In the genomic region with DNA sequence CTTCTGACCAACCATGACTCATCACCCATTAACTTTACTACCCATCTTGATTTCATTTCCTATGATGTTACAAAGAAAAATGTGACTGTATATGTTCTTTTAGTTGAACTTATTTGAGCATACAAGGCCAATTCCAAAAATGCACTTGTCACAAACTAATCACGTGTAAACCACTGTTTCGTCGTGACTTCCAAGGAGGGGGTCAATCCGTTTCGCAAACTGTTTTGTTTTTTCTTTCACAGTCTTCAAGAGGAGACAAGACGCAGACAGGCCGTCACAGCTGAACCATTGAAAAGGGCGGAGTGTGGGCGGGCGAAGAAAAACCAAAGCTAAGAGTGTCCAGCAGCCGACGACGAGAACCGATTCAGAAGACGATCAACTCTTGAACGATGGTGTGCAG, we compare ENCODE assay signal across 5 worm cellular contexts.
TF ChIP-seq lines count a peak whose summit lies in the region.

Gene C39E9.8 (plus strand): TSS at position 328 of the 400 bp plus-strand sequence.

TF ChIP-seq in whole organism, L1 larva, 84 proteins besides CTCF, POLR2A, EP300 and RAD21:
- TF ChIP-seq nhr-85 (tag; lab: Kevin White, UChicago), result peak; percentile 89
- peak in 1 of 2 experiments; percentile 18 for TF ChIP-seq mdl-1 (tag; optimal IDR thresholded peaks at IDR 0.05; lab: Kevin White, UChicago)
- peak; percentile 35 for TF ChIP-seq nhr-19 (GFP tag; conservative IDR thresholded peaks at IDR 0.05; lab: Robert Waterston, UW)
- TF ChIP-seq aha-1 (tag; optimal IDR thresholded peaks at IDR 0.05; lab: Kevin White, UChicago), result no peak
- no peak for TF ChIP-seq vab-15 (tag; optimal IDR thresholded peaks at IDR 0.05; lab: Kevin White, UChicago)
- no peak for TF ChIP-seq pax-3 (tag; optimal IDR thresholded peaks at IDR 0.05; lab: Kevin White, UChicago)
- no peak for TF ChIP-seq nhr-237 (tag; optimal IDR thresholded peaks at IDR 0.05; lab: Kevin White, UChicago)
- peak; percentile 23; the same call in 1 of the 2 replicates for TF ChIP-seq grh-1 (GFP tag; IDR thresholded peaks at IDR 0.05; lab: Robert Waterston, UW)
- TF ChIP-seq nhr-71 (tag; optimal IDR thresholded peaks at IDR 0.05; lab: Kevin White, UChicago), result peak; percentile 62
- TF ChIP-seq snu-23 (GFP tag; optimal IDR thresholded peaks at IDR 0.05; lab: Kevin White, UChicago), result peak; percentile 25
- peak; percentile 5 for TF ChIP-seq blmp-1 (tag; optimal IDR thresholded peaks at IDR 0.05; lab: Kevin White, UChicago)
- TF ChIP-seq lin-35 (GFP tag; optimal IDR thresholded peaks at IDR 0.05; lab: Kevin White, UChicago), result peak in 1 of 2 experiments; percentile 63
- peak; percentile 60 for TF ChIP-seq nhr-20 (tag; optimal IDR thresholded peaks at IDR 0.05; lab: Kevin White, UChicago)
- peak; percentile 43 for TF ChIP-seq nhr-90 (tag; optimal IDR thresholded peaks at IDR 0.05; lab: Kevin White, UChicago; ENCODE audit: poor library complexity)
- TF ChIP-seq elt-3 (tag; optimal IDR thresholded peaks at IDR 0.05; lab: Kevin White, UChicago), result peak in 1 of 6 experiments; percentile 43
- TF ChIP-seq lin-14 (GFP tag; optimal IDR thresholded peaks at IDR 0.05; lab: Kevin White, UChicago), result peak; percentile 70
- TF ChIP-seq jun-1 (tag; optimal IDR thresholded peaks at IDR 0.05; lab: Kevin White, UChicago), result peak; percentile 24

TF ChIP-seq in whole organism, L2 larva, 48 proteins besides CTCF, POLR2A, EP300 and RAD21 (continues in another document):
- no peak for TF ChIP-seq gmeb-1 (tag; optimal IDR thresholded peaks at IDR 0.05; lab: Kevin White, UChicago)
- TF ChIP-seq ZK546.5 (tag; optimal IDR thresholded peaks at IDR 0.05; lab: Kevin White, UChicago), result no peak
- TF ChIP-seq nhr-6 (tag; optimal IDR thresholded peaks at IDR 0.05; lab: Kevin White, UChicago), result peak; percentile 14
- no peak for TF ChIP-seq nhr-237 (tag; optimal IDR thresholded peaks at IDR 0.05; lab: Kevin White, UChicago)
- TF ChIP-seq nhr-21 (tag; optimal IDR thresholded peaks at IDR 0.05; lab: Kevin White, UChicago), result peak; percentile 52
- TF ChIP-seq ceh-16 (tag; optimal IDR thresholded peaks at IDR 0.05; lab: Kevin White, UChicago), result no peak
- peak; percentile 74 for TF ChIP-seq sma-9 (GFP tag; optimal IDR thresholded peaks at IDR 0.05; lab: Kevin White, UChicago)
- peak; percentile 1 for TF ChIP-seq sma-9 (tag; optimal IDR thresholded peaks at IDR 0.05; lab: Kevin White, UChicago)
- no peak for TF ChIP-seq zag-1 (tag; optimal IDR thresholded peaks at IDR 0.05; lab: Kevin White, UChicago)
- no peak for TF ChIP-seq elt-3 (tag; optimal IDR thresholded peaks at IDR 0.05; lab: Kevin White, UChicago)
- peak; percentile 48 for TF ChIP-seq blmp-1 (tag; optimal IDR thresholded peaks at IDR 0.05; lab: Kevin White, UChicago; ENCODE audit: insufficient read depth)
- TF ChIP-seq fos-1 (tag; optimal IDR thresholded peaks at IDR 0.05; lab: Kevin White, UChicago), result peak; percentile 41
- TF ChIP-seq sem-4 (tag; optimal IDR thresholded peaks at IDR 0.05; lab: Kevin White, UChicago), result no peak
- no peak for TF ChIP-seq mdl-1 (tag; optimal IDR thresholded peaks at IDR 0.05; lab: Kevin White, UChicago)
- TF ChIP-seq egl-27 (tag; optimal IDR thresholded peaks at IDR 0.05; lab: Kevin White, UChicago), result peak; percentile 13
- TF ChIP-seq skn-1 (tag; optimal IDR thresholded peaks at IDR 0.05; lab: Kevin White, UChicago), result no peak
- TF ChIP-seq alr-1 (tag; optimal IDR thresholded peaks at IDR 0.05; lab: Kevin White, UChicago), result no peak
- no peak for TF ChIP-seq unc-62 (GFP tag; optimal IDR thresholded peaks at IDR 0.05; lab: Kevin White, UChicago)

TF ChIP-seq in whole organism, L3 larva, 47 proteins besides CTCF, POLR2A, EP300 and RAD21:
- TF ChIP-seq fos-1 (tag; optimal IDR thresholded peaks at IDR 0.05; lab: Kevin White, UChicago), result no peak
- no peak for TF ChIP-seq ceh-82 (tag; optimal IDR thresholded peaks at IDR 0.05; lab: Kevin White, UChicago)
- no peak for TF ChIP-seq nhr-67 (tag; optimal IDR thresholded peaks at IDR 0.05; lab: Kevin White, UChicago)
- peak; percentile 77 for TF ChIP-seq nhr-43 (tag; optimal IDR thresholded peaks at IDR 0.05; lab: Kevin White, UChicago; ENCODE audit: poor library complexity, severe bottlenecking)
- TF ChIP-seq nhr-25 (tag; optimal IDR thresholded peaks at IDR 0.05; lab: Kevin White, UChicago), result peak; percentile 79
- no peak for TF ChIP-seq nhr-237 (tag; optimal IDR thresholded peaks at IDR 0.05; lab: Kevin White, UChicago)
- no peak for TF ChIP-seq nhr-12 (tag; optimal IDR thresholded peaks at IDR 0.05; lab: Kevin White, UChicago)
- no peak for TF ChIP-seq sea-2 (GFP tag; optimal IDR thresholded peaks at IDR 0.05; lab: Kevin White, UChicago)
- TF ChIP-seq aly-2 (tag; optimal IDR thresholded peaks at IDR 0.05; lab: Kevin White, UChicago), result no peak
- peak; percentile 47 for TF ChIP-seq nhr-23 (tag; optimal IDR thresholded peaks at IDR 0.05; lab: Kevin White, UChicago)
- TF ChIP-seq R02D3.7 (tag; optimal IDR thresholded peaks at IDR 0.05; lab: Kevin White, UChicago), result no peak
TF ChIP-seq in whole organism, L3 larva: peak in this region for 3.

TF ChIP-seq in whole organism, L4 larva, 104 proteins besides CTCF, POLR2A, EP300 and RAD21:
- TF ChIP-seq dve-1 (tag; optimal IDR thresholded peaks at IDR 0.05; lab: Kevin White, UChicago; ENCODE audit: insufficient read depth) (peak; percentile 21), mxl-3 (GFP tag; optimal IDR thresholded peaks at IDR 0.05; lab: Kevin White, UChicago) (peak; percentile 60), nhr-28 (tag; optimal IDR thresholded peaks at IDR 0.05; lab: Kevin White, UChicago) (peak; percentile 76), cey-2 (tag; optimal IDR thresholded peaks at IDR 0.05; lab: Kevin White, UChicago; ENCODE audit: borderline replicate concordance, insufficient read depth) (peak; percentile 80), nhr-102 (tag; optimal IDR thresholded peaks at IDR 0.05; lab: Kevin White, UChicago) (no peak), daf-19 (GFP tag; conservative IDR thresholded peaks at IDR 0.05; lab: Robert Waterston, UW) (no peak), hlh-11 (tag; optimal IDR thresholded peaks at IDR 0.05; lab: Kevin White, UChicago) (peak; percentile 67), F44E2.7 (GFP tag; IDR thresholded peaks at IDR 0.05; lab: Robert Waterston, UW) (no peak), ceh-20 (GFP tag; IDR thresholded peaks at IDR 0.05; lab: Robert Waterston, UW) (no peak), Y105C5A.15 (GFP tag; IDR thresholded peaks at IDR 0.05; lab: Robert Waterston, UW) (no peak), hlh-30 (tag; optimal IDR thresholded peaks at IDR 0.05; lab: Kevin White, UChicago; ENCODE audit: insufficient read depth) (peak; percentile 55), mdl-1 (tag; optimal IDR thresholded peaks at IDR 0.05; lab: Kevin White, UChicago) (peak in 1 of 2 experiments; percentile 28)

TF ChIP-seq in whole organism, young adult, 124 proteins besides CTCF, POLR2A, EP300 and RAD21:
- no peak for TF ChIP-seq lsl-1 (GFP tag; optimal IDR thresholded peaks at IDR 0.05; lab: Kevin White, UChicago)
- TF ChIP-seq snpc-1.3 (tag; optimal IDR thresholded peaks at IDR 0.05; lab: Kevin White, UChicago; ENCODE audit: insufficient read depth), result no peak
- TF ChIP-seq nhr-27 (tag; optimal IDR thresholded peaks at IDR 0.05; lab: Kevin White, UChicago), result no peak
- no peak for TF ChIP-seq akir-1 (GFP tag; optimal IDR thresholded peaks at IDR 0.05; lab: Kevin White, UChicago)
- TF ChIP-seq lin-35 (GFP tag; optimal IDR thresholded peaks at IDR 0.05; lab: Kevin White, UChicago), result no peak
- TF ChIP-seq F57C9.4 (tag; optimal IDR thresholded peaks at IDR 0.05; lab: Kevin White, UChicago), result no peak
- TF ChIP-seq cebp-1 (GFP tag; IDR thresholded peaks at IDR 0.05; lab: Robert Waterston, UW), result no peak
- peak; percentile 24 for TF ChIP-seq cebp-1 (tag; optimal IDR thresholded peaks at IDR 0.05; lab: Kevin White, UChicago)
- TF ChIP-seq rec-8 (tag; optimal IDR thresholded peaks at IDR 0.05; lab: Kevin White, UChicago), result no peak
- no peak for TF ChIP-seq Y79H2A.3 (GFP tag; conservative IDR thresholded peaks at IDR 0.05; lab: Robert Waterston, UW)
- no peak for TF ChIP-seq bed-2 (GFP tag; IDR thresholded peaks at IDR 0.05; lab: Robert Waterston, UW)
- TF ChIP-seq F49E8.2 (tag; optimal IDR thresholded peaks at IDR 0.05; lab: Kevin White, UChicago; ENCODE audit: insufficient read depth), result no peak
- no peak for TF ChIP-seq hrde-1 (tag; optimal IDR thresholded peaks at IDR 0.05; lab: Kevin White, UChicago; ENCODE audit: borderline replicate concordance)
- no peak for TF ChIP-seq hmg-20 (GFP tag; IDR thresholded peaks at IDR 0.05; lab: Robert Waterston, UW)
- peak; percentile 36 for TF ChIP-seq ceh-27 (GFP tag; optimal IDR thresholded peaks at IDR 0.05; lab: Kevin White, UChicago)
- TF ChIP-seq egrh-3 (GFP tag; IDR thresholded peaks at IDR 0.05; lab: Robert Waterston, UW), result no peak
- no peak for TF ChIP-seq unc-130 (GFP tag; optimal IDR thresholded peaks at IDR 0.05; lab: Kevin White, UChicago)
- no peak for TF ChIP-seq madf-8 (GFP tag; conservative IDR thresholded peaks at IDR 0.05; lab: Robert Waterston, UW)
- TF ChIP-seq mel-28 (tag; optimal IDR thresholded peaks at IDR 0.05; lab: Kevin White, UChicago; ENCODE audit: borderline replicate concordance), result no peak
- no peak for TF ChIP-seq attf-5 (GFP tag; optimal IDR thresholded peaks at IDR 0.05; lab: Kevin White, UChicago)
- TF ChIP-seq gei-17 (GFP tag; optimal IDR thresholded peaks at IDR 0.05; lab: Kevin White, UChicago), result no peak
- TF ChIP-seq ztf-26 (tag; optimal IDR thresholded peaks at IDR 0.05; lab: Kevin White, UChicago), result peak; percentile 38
- TF ChIP-seq lin-54 (GFP tag; optimal IDR thresholded peaks at IDR 0.05; lab: Kevin White, UChicago), result no peak
- no peak for TF ChIP-seq C06A6.2 (GFP tag; conservative IDR thresholded peaks at IDR 0.05; lab: Robert Waterston, UW)
- no peak for TF ChIP-seq mes-4 (tag; optimal IDR thresholded peaks at IDR 0.05; lab: Kevin White, UChicago)
- TF ChIP-seq nhr-80 (tag; optimal IDR thresholded peaks at IDR 0.05; lab: Kevin White, UChicago), result no peak
- TF ChIP-seq lsy-27 (tag; optimal IDR thresholded peaks at IDR 0.05; lab: Kevin White, UChicago; ENCODE audit: borderline replicate concordance, insufficient read depth), result no peak
- no peak for TF ChIP-seq hmg-1.2 (GFP tag; IDR thresholded peaks at IDR 0.05; lab: Robert Waterston, UW)
- no peak for TF ChIP-seq ceh-58 (GFP tag; IDR thresholded peaks at IDR 0.05; lab: Robert Waterston, UW)
- no peak for TF ChIP-seq Y67H2A.10 (GFP tag; conservative IDR thresholded peaks at IDR 0.05; lab: Robert Waterston, UW)
- 0 out of 2 replicates have a peak, but pooled peaks have one; percentile 38 for TF ChIP-seq cebp-2 (GFP tag; IDR thresholded peaks at IDR 0.05; lab: Robert Waterston, UW)
- no peak for TF ChIP-seq egl-18 (GFP tag; IDR thresholded peaks at IDR 0.05; lab: Robert Waterston, UW)
- no peak for TF ChIP-seq hlh-26 (GFP tag; conservative IDR thresholded peaks at IDR 0.05; lab: Robert Waterston, UW)
- TF ChIP-seq ztf-28 (GFP tag; IDR thresholded peaks at IDR 0.05; lab: Robert Waterston, UW), result no peak
